Worm (Caenorhabditis elegans) whole organism, L4 larva: Measurements from ENCODE around the gene dhrr-1.
A peak's percentile ranks its signal among the peaks of the same experiment; 100 is the strongest.

ENCODE experiments used
- D1046.2 ChIP-seq: fragments of 200-800 bp; sonication (Bioruptor generic); IDR thresholded peaks from 2 replicates; pipeline ENCODE4 v1.3.6; 2022; ENCODE audit warnings: missing genetic modification characterization, missing compliant biosample characterization
- F10B5.3 ChIP-seq: sonication (generic microtip); optimal IDR thresholded peaks from 2 replicates; lab custom pipeline; 2016; ENCODE audit warnings: mild to moderate bottlenecking, missing genetic modification characterization, missing compliant biosample characterization
- F26F4.8 ChIP-seq: fragments of 200-800 bp; sonication (Bioruptor generic); conservative IDR thresholded peaks from 2 replicates; pipeline ENCODE4 v1.3.6; 2022; ENCODE audit warnings: missing genetic modification characterization, missing compliant biosample characterization
- F49E8.2 ChIP-seq: sonication (generic microtip); optimal IDR thresholded peaks from 2 replicates; lab custom pipeline; 2016; ENCODE audit warnings: missing compliant biosample characterization, mild to moderate bottlenecking, missing genetic modification characterization, borderline replicate concordance
- Y5F2A.4 ChIP-seq: fragments of 200-800 bp; sonication (Bioruptor generic); optimal IDR thresholded peaks from 2 replicates; lab custom pipeline; 2018; ENCODE audit warnings: mild to moderate bottlenecking, missing genetic modification characterization, missing compliant biosample characterization
- ZK337.2 ChIP-seq: fragments of 200-800 bp; sonication (Bioruptor generic); IDR thresholded peaks from 2 replicates; pipeline ENCODE4 v1.3.6; 2022; ENCODE audit warnings: missing genetic modification reagents, missing genetic modification characterization, missing compliant biosample characterization
- aha-1 ChIP-seq: fragments of 150-350 bp; peaks from one replicate; lab custom pipeline; 2014; ENCODE audit warnings: missing biosample characterization, missing genetic modification characterization
- ceh-28 ChIP-seq: fragments of 150-350 bp; optimal IDR thresholded peaks from 2 replicates; lab custom pipeline; 2014; ENCODE audit warnings: missing biosample characterization, missing genetic modification reagents, missing genetic modification characterization
- ceh-44 ChIP-seq: fragments of 200-800 bp; sonication (Bioruptor generic); IDR thresholded peaks from 2 replicates; pipeline ENCODE4 v1.3.6; 2022; ENCODE audit warnings: missing genetic modification reagents, missing genetic modification characterization, missing compliant biosample characterization
- cey-2 ChIP-seq: sonication (generic microtip); optimal IDR thresholded peaks from 3 replicates; lab custom pipeline; 2017; ENCODE audit warnings: missing genetic modification characterization, mild to moderate bottlenecking, missing compliant biosample characterization, antibody characterized with exemption, borderline replicate concordance; ENCODE audit not compliant: insufficient read depth
- dmd-6 ChIP-seq: fragments of 200-800 bp; sonication (Bioruptor generic); IDR thresholded peaks from 2 replicates; pipeline ENCODE4 v1.3.6; 2022; ENCODE audit warnings: missing genetic modification reagents, missing genetic modification characterization, missing compliant biosample characterization
- dmd-9 ChIP-seq: fragments of 200-800 bp; sonication (Bioruptor generic); IDR thresholded peaks from 2 replicates; pipeline ENCODE4 v1.3.6; 2022; ENCODE audit warnings: missing genetic modification reagents, missing genetic modification characterization, missing compliant biosample characterization
- egl-43 ChIP-seq: fragments of 200-800 bp; sonication (Bioruptor generic); IDR thresholded peaks from 2 replicates; pipeline ENCODE4 v1.3.6; 2022; ENCODE audit warnings: missing genetic modification reagents, missing genetic modification characterization, missing compliant biosample characterization
- hif-1 ChIP-seq, 2 experiments: sonication (generic microtip); optimal IDR thresholded peaks; 2 replicates each; lab custom pipeline; 2016 to 2017; ENCODE audit warnings: missing compliant biosample characterization in 2 of 2, missing genetic modification characterization in 2 of 2, missing genetic modification reagents in 2 of 2, missing genotype in 2 of 2, mild to moderate bottlenecking in 1 of 2
- hlh-30 ChIP-seq: sonication (generic microtip); optimal IDR thresholded peaks from 2 replicates; lab custom pipeline; 2017; ENCODE audit warnings: antibody characterized with exemption, mild to moderate bottlenecking, missing genetic modification characterization, missing compliant biosample characterization; ENCODE audit not compliant: insufficient read depth
- jun-1 ChIP-seq: fragments of 150-350 bp; optimal IDR thresholded peaks from 2 replicates; lab custom pipeline; 2014; ENCODE audit warnings: missing biosample characterization, missing genetic modification reagents, missing genetic modification characterization
- lin-29 ChIP-seq: fragments of 200-800 bp; sonication (Bioruptor generic); IDR thresholded peaks from 2 replicates; pipeline ENCODE4 v1.3.6; 2022; ENCODE audit warnings: missing genetic modification reagents, missing genetic modification characterization, missing compliant biosample characterization
- lsy-2 ChIP-seq, 2 experiments: fragments of 150-350 bp in 1 of 2; sonication (generic microtip) in 1 of 2; optimal IDR thresholded peaks; 2 replicates each; lab custom pipeline; 2014 to 2017; ENCODE audit warnings: missing biosample characterization in 2 of 2, missing genetic modification characterization in 2 of 2
- mdl-1 ChIP-seq, 2 experiments: fragments of 150-350 bp in 1 of 2; sonication (generic microtip) in 1 of 2; optimal IDR thresholded peaks; 2 replicates each; lab custom pipeline; 2014 to 2017; ENCODE audit warnings: missing biosample characterization in 2 of 2, missing genetic modification characterization in 2 of 2
- mdt-29 ChIP-seq: fragments of 200-800 bp; sonication (Bioruptor generic); IDR thresholded peaks from 2 replicates; pipeline ENCODE4 v1.3.6; 2022; ENCODE audit warnings: missing genetic modification reagents, missing genetic modification characterization, missing compliant biosample characterization
- mep-1 ChIP-seq: fragments of 150-350 bp; sonication (generic microtip); optimal IDR thresholded peaks from 3 replicates; lab custom pipeline; 2014; ENCODE audit warnings: missing biosample characterization, missing genetic modification characterization
- mxl-3 ChIP-seq: fragments of 200-800 bp; sonication (Bioruptor generic); optimal IDR thresholded peaks from 2 replicates; lab custom pipeline; 2018; ENCODE audit warnings: mild to moderate bottlenecking, missing genetic modification characterization, missing compliant biosample characterization
- nhr-10 ChIP-seq: fragments of 150-350 bp; optimal IDR thresholded peaks from 2 replicates; lab custom pipeline; 2014; ENCODE audit warnings: missing biosample characterization, missing genetic modification characterization
- nhr-11 ChIP-seq: fragments of 150-350 bp; optimal IDR thresholded peaks from 2 replicates; lab custom pipeline; 2014; ENCODE audit warnings: missing biosample characterization, missing genetic modification characterization
- nhr-237 ChIP-seq: sonication (generic microtip); optimal IDR thresholded peaks from 2 replicates; lab custom pipeline; 2017; ENCODE audit warnings: missing biosample characterization, missing genetic modification characterization
- nhr-28 ChIP-seq: fragments of 150-350 bp; optimal IDR thresholded peaks from 2 replicates; lab custom pipeline; 2014; ENCODE audit warnings: missing biosample characterization, missing genetic modification characterization
- nhr-6 ChIP-seq: fragments of 150-350 bp; optimal IDR thresholded peaks from 2 replicates; lab custom pipeline; 2014; ENCODE audit warnings: missing biosample characterization, missing genetic modification characterization
- nhr-77 ChIP-seq: fragments of 150-350 bp; optimal IDR thresholded peaks from 2 replicates; lab custom pipeline; 2014; ENCODE audit warnings: missing biosample characterization, missing genetic modification characterization
- php-3 ChIP-seq: fragments of 200-800 bp; sonication (Bioruptor generic); IDR thresholded peaks from 2 replicates; pipeline ENCODE4 v1.3.6; 2022; ENCODE audit warnings: missing genetic modification reagents, missing genetic modification characterization, missing compliant biosample characterization
- rbr-2 ChIP-seq: sonication (generic microtip); optimal IDR thresholded peaks from 2 replicates; lab custom pipeline; 2016; ENCODE audit warnings: missing genotype, missing genetic modification characterization, missing compliant biosample characterization
- unc-62 ChIP-seq, 3 experiments: fragments of 150-350 bp in 1 of 3; sonication (generic microtip); optimal IDR thresholded peaks in 2 of 3; peaks in 1 of 3; 1 replicate in 1 of 3; 2 replicates in 2 of 3; lab custom pipeline; 2014 to 2017; ENCODE audit warnings: missing biosample characterization in 3 of 3, missing genetic modification characterization in 3 of 3, missing genetic modification reagents in 3 of 3, missing genotype in 1 of 3
- vab-7 ChIP-seq: fragments of 200-800 bp; sonication (Bioruptor generic); IDR thresholded peaks from 2 replicates; pipeline ENCODE4 v1.3.6; 2022; ENCODE audit warnings: missing genetic modification reagents, missing genetic modification characterization, missing compliant biosample characterization
- zfp-3 ChIP-seq: fragments of 200-800 bp; sonication (Bioruptor generic); conservative IDR thresholded peaks from 2 replicates; pipeline ENCODE4 v1.3.6; 2022; ENCODE audit warnings: missing genetic modification reagents, missing genetic modification characterization, missing compliant biosample characterization
- zip-11 ChIP-seq: fragments of 200-800 bp; sonication (Bioruptor generic); IDR thresholded peaks from 2 replicates; pipeline ENCODE4 v1.3.6; 2022; ENCODE audit warnings: missing genetic modification characterization, missing compliant biosample characterization
- ztf-11 ChIP-seq: fragments of 150-350 bp; optimal IDR thresholded peaks from 2 replicates; lab custom pipeline; 2014; ENCODE audit warnings: missing biosample characterization, missing genetic modification characterization

The dhrr-1 gene

ce11 chrIII:8925539-8925938 is 18.9 kb upstream of the dhrr-1 start:
- no peak for TF ChIP-seq lin-29 (GFP tag; lab: Robert Waterston, UW)
- peak; percentile 60 for TF ChIP-seq dmd-6
- TF ChIP-seq dmd-9 (GFP tag; lab: Robert Waterston, UW): no peak
- TF ChIP-seq nhr-10: no peak
- TF ChIP-seq nhr-11 (tag; lab: Kevin White, UChicago): no peak
- peak in 1 of 2 experiments; percentile 87 for TF ChIP-seq hif-1 (tag; optimal IDR thresholded peaks at IDR 0.05; lab: Kevin White, UChicago)
- peak; percentile 47 for TF ChIP-seq nhr-28 (tag; lab: Kevin White, UChicago)
- peak; percentile 49 for TF ChIP-seq aha-1 (tag; lab: Kevin White, UChicago)

- TF ChIP-seq hlh-30 (tag; lab: Kevin White, UChicago): peak; percentile 35
- TF ChIP-seq ztf-11 (tag; lab: Kevin White, UChicago): no peak
- no peak for TF ChIP-seq vab-7
- peak; percentile 45 for TF ChIP-seq mep-1 (tag; lab: Kevin White, UChicago)
- peak in 1 of 2 experiments; percentile 90 for TF ChIP-seq hif-1 (tag; optimal IDR thresholded peaks at IDR 0.05; lab: Kevin White, UChicago)
- peak; percentile 99 for TF ChIP-seq nhr-28 (tag; lab: Kevin White, UChicago)
- no peak for TF ChIP-seq jun-1 (tag; lab: Kevin White, UChicago)
- no peak for TF ChIP-seq rbr-2 (tag; lab: Kevin White, UChicago)
- no peak for TF ChIP-seq Y5F2A.4 (GFP tag; lab: Kevin White, UChicago)
- TF ChIP-seq lsy-2 (tag; optimal IDR thresholded peaks at IDR 0.05; lab: Kevin White, UChicago): peak in 1 of 2 experiments; percentile 18
- TF ChIP-seq ceh-44 (GFP tag; lab: Robert Waterston, UW): no peak
- no peak for TF ChIP-seq ZK337.2
- no peak for TF ChIP-seq php-3 (GFP tag; lab: Robert Waterston, UW)
- TF ChIP-seq nhr-77 (tag; lab: Kevin White, UChicago): peak; percentile 23
- TF ChIP-seq mxl-3 (GFP tag; lab: Kevin White, UChicago): peak; percentile 69
- TF ChIP-seq aha-1 (tag; lab: Kevin White, UChicago): peak; percentile 43
- no peak for TF ChIP-seq nhr-237 (tag; lab: Kevin White, UChicago)
- peak in 1 of 2 experiments; percentile 72 for TF ChIP-seq mdl-1 (tag; optimal IDR thresholded peaks at IDR 0.05; lab: Kevin White, UChicago)
- no peak for TF ChIP-seq D1046.2 (GFP tag; lab: Robert Waterston, UW)
- TF ChIP-seq mdt-29 (GFP tag; lab: Robert Waterston, UW): no peak
- no peak for TF ChIP-seq ceh-28 (tag; lab: Kevin White, UChicago)
- no peak for TF ChIP-seq nhr-11 (tag; lab: Kevin White, UChicago)
- no peak for TF ChIP-seq cey-2 (tag; lab: Kevin White, UChicago)
- no peak for TF ChIP-seq zfp-3
- no peak for TF ChIP-seq F49E8.2 (tag; lab: Kevin White, UChicago)
- no peak for TF ChIP-seq F10B5.3 (tag; lab: Kevin White, UChicago)
- TF ChIP-seq, all 104 proteins: peak for 9
Measured at ce11 chrIII:8926512-8926911, 17.9 kb upstream of the dhrr-1 start.

DNA sequence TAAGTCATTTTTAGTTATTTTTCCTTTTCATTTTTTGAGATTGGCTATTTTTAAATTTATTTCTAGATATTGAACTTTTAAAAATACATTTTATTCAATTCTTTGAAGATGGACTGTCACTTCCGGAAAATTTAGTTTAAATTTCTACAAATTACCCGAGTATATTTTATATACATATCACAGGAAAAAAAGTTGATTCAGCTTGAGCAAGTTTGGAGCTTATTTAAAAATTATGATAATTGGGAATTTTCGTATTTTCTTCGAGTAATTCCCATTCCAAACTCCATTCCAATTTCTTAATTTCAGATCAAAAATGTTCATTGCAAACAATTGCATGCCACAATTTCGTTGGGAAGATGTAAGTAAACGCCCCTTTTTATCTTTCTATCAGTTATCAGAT is 14.7 kb upstream of the dhrr-1 start, which contains the start of gene arrd-15:
TSS of gene arrd-15 (plus strand) at position 301 of the 400 bp plus-strand sequence.
- TF ChIP-seq hlh-30 (tag; lab: Kevin White, UChicago) (no peak), aha-1 (tag; lab: Kevin White, UChicago) (peak; percentile 51)

DNA sequence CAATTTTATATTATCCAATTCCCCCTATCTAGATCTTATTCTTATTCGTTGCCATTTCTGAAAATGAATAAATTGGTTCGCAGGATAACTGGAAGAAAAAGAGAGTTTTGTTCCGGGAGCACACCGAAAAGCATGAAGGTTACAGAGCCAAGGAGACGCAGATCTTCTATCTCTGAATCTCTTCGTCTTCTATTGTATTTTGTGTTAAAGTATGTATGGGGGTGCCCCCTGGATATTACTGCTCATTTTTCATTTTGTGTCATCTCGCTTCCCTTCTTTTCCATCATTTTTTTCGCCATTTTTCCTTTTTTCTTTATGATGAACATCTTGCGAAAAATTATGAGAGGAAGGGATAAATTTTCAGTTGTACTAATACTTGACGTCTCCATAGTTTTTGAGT is 10.8 kb upstream of the dhrr-1 start:
- no peak for TF ChIP-seq egl-43
- peak in 1 of 2 experiments; percentile 72 for TF ChIP-seq unc-62 (GFP tag; optimal IDR thresholded peaks at IDR 0.05 in 1 of 2; lab: Kevin White, UChicago)
- TF ChIP-seq unc-62 (tag; optimal IDR thresholded peaks at IDR 0.05; lab: Kevin White, UChicago): no peak

- TF ChIP-seq F49E8.2 (tag; lab: Kevin White, UChicago): no peak
- TF ChIP-seq F26F4.8 (GFP tag; lab: Robert Waterston, UW): no peak
- no peak for TF ChIP-seq zip-11
- TF ChIP-seq nhr-6 (tag; lab: Kevin White, UChicago): no peak
Measured at ce11 chrIII:8934378-8934777, 10.1 kb upstream of the dhrr-1 start.
